Worm (Caenorhabditis elegans): Measurements from ENCODE around the gene C53B7.2.

DNA sequence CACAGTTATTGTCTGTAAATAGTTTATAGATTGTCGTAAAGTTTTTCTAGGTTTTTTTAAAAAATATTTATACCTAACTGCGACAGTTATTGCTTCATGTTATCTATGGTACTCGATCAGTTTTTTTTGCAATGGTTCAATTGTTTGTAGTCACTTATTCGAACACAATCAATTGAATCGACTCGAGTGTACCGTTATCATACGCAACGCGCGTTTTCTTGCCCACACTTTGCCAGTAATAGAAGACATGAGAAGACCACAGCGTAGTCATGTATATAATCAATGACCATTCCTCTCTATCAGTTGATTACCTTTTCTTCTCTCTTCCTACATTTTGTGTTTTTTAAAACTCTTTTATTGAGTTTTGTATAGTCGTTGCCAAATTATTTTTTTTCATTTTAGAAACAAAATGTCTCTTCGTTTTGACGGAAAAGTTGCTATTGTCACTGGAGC is 28.0 kb upstream of the C53B7.2 start, which contains the start of gene dhs-28:
- TF ChIP-seq mxl-1 (tag; optimal IDR thresholded peaks at IDR 0.05) (no peak), snpc-4 (GFP tag; optimal IDR thresholded peaks at IDR 0.05) (no peak), snpc-4 (tag; optimal IDR thresholded peaks at IDR 0.05) (no peak), K12H6.12 (tag; optimal IDR thresholded peaks at IDR 0.05) (no peak), rpc-1 (optimal IDR thresholded peaks at IDR 0.05) (no peak), rpc-1 (tag; optimal IDR thresholded peaks at IDR 0.05) (no peak), ceh-27 (GFP tag; optimal IDR thresholded peaks at IDR 0.05) (no peak), dox-1 (GFP tag; IDR thresholded peaks at IDR 0.05) (no peak)
